Worm (Caenorhabditis elegans) whole organism, early embryonic: ENCODE measurements around the gene twk-18.

Source experiments
- aly-1 ChIP-seq: sonication (generic microtip); optimal IDR thresholded peaks from 2 replicates; lab custom pipeline; 2016; ENCODE audit warnings: missing genetic modification characterization, missing compliant biosample characterization
- ama-1 ChIP-seq: fragments of 150-350 bp; optimal IDR thresholded peaks from 2 replicates; lab custom pipeline; 2014
- ceh-13 ChIP-seq: fragments of 200-800 bp; sonication (Bioruptor generic); optimal IDR thresholded peaks from 2 replicates; lab custom pipeline; 2018; ENCODE audit warnings: mild to moderate bottlenecking, missing genetic modification characterization, missing compliant biosample characterization
- ets-7 ChIP-seq: sonication (generic microtip); optimal IDR thresholded peaks from 2 replicates; lab custom pipeline; 2016; ENCODE audit warnings: missing genotype, missing genetic modification characterization, missing compliant biosample characterization
- flt-1 ChIP-seq: fragments of 200-800 bp; sonication (Bioruptor generic); IDR thresholded peaks from 2 replicates; pipeline ENCODE4 v1.3.6; 2022; ENCODE audit warnings: missing genetic modification characterization, missing compliant biosample characterization
- hmg-4 ChIP-seq: fragments of 200-800 bp; sonication (Bioruptor generic); optimal IDR thresholded peaks from 2 replicates; lab custom pipeline; 2018; ENCODE audit warnings: mild to moderate bottlenecking, missing genetic modification characterization, missing compliant biosample characterization
- scrt-1 ChIP-seq: fragments of 200-800 bp; sonication (Bioruptor generic); IDR thresholded peaks from 2 replicates; pipeline ENCODE4 v1.3.6; 2022; ENCODE audit warnings: missing genetic modification characterization, missing compliant biosample characterization
- sea-1 ChIP-seq: fragments of 200-800 bp; sonication (Bioruptor generic); conservative IDR thresholded peaks from 2 replicates; pipeline ENCODE4 v1.3.6; 2022; ENCODE audit warnings: missing genetic modification characterization, missing compliant biosample characterization
- tbx-11 ChIP-seq: fragments of 200-800 bp; sonication (Bioruptor generic); IDR thresholded peaks from 2 replicates; pipeline ENCODE4 v1.3.6; 2022; ENCODE audit warnings: missing genetic modification characterization, missing compliant biosample characterization
- tbx-37 ChIP-seq: fragments of 200-800 bp; sonication (Bioruptor generic); conservative IDR thresholded peaks from 2 replicates; pipeline ENCODE4 v1.3.6; 2022; ENCODE audit warnings: missing genetic modification reagents, missing genetic modification characterization, missing compliant biosample characterization
- tra-4 ChIP-seq: sonication (generic microtip); optimal IDR thresholded peaks from 2 replicates; lab custom pipeline; 2017; ENCODE audit warnings: missing genetic modification characterization, missing compliant biosample characterization

- no peak for TF ChIP-seq aly-1
- no peak for TF ChIP-seq ama-1 (lab: Kevin White, UChicago)
- no peak for TF ChIP-seq flt-1
- no peak for TF ChIP-seq ceh-13
- TF ChIP-seq tbx-11 (GFP tag; lab: Robert Waterston, UW), result no peak
- no peak for TF ChIP-seq tbx-37
- TF ChIP-seq hmg-4 (GFP tag; lab: Kevin White, UChicago), result peak; percentile 22
- TF ChIP-seq scrt-1 (GFP tag; lab: Robert Waterston, UW), result no peak
- no peak for TF ChIP-seq sea-1 (GFP tag; lab: Robert Waterston, UW)
- no peak for TF ChIP-seq ets-7 (tag; lab: Kevin White, UChicago)
- TF ChIP-seq tra-4 (tag; lab: Kevin White, UChicago), result no peak
Observed at ce11 chrX:8995527-8995946, 7.6 kb downstream of the twk-18 start.
